Fruit fly (Drosophila melanogaster): Measurements from ENCODE around the gene trx.

The trx gene

dm6 chr3R:14296126-14296525 lies 9.4 kb upstream of the trx start:
- TF ChIP-seq Gug (GFP tag; IDR thresholded peaks at IDR 0.05): no peak
- TF ChIP-seq CG11294 (GFP tag; IDR thresholded peaks at IDR 0.05): no peak
- no peak for TF ChIP-seq Sox14 (GFP tag; optimal IDR thresholded peaks at IDR 0.05)
- TF ChIP-seq esn (GFP tag; optimal IDR thresholded peaks at IDR 0.05): no peak
- TF ChIP-seq topi (GFP tag; optimal IDR thresholded peaks at IDR 0.05): no peak
- no peak for TF ChIP-seq pdm3 (GFP tag; optimal IDR thresholded peaks at IDR 0.05)
- no peak for TF ChIP-seq dac (GFP tag; optimal IDR thresholded peaks at IDR 0.05)
- no peak for TF ChIP-seq salr (GFP tag; optimal IDR thresholded peaks at IDR 0.05)
- TF ChIP-seq Eip78C (GFP tag): no peak
- no peak for TF ChIP-seq net (GFP tag; optimal IDR thresholded peaks at IDR 0.05)
- no peak for TF ChIP-seq CG3919 (GFP tag; optimal IDR thresholded peaks at IDR 0.05)
- TF ChIP-seq CG34406 (GFP tag; optimal IDR thresholded peaks at IDR 0.05): no peak
- TF ChIP-seq Lpt (GFP tag; optimal IDR thresholded peaks at IDR 0.05): no peak
- TF ChIP-seq CG10631 (GFP tag; optimal IDR thresholded peaks at IDR 0.05): no peak
- no peak for TF ChIP-seq CG4318 (GFP tag; optimal IDR thresholded peaks at IDR 0.05)
- no peak for TF ChIP-seq vri (GFP tag; optimal IDR thresholded peaks at IDR 0.05)
- no peak for TF ChIP-seq ss (GFP tag; optimal IDR thresholded peaks at IDR 0.05)
- no peak for TF ChIP-seq CG6163 (GFP tag; IDR thresholded peaks at IDR 0.05)

- TF ChIP-seq CG8319 (GFP tag; optimal IDR thresholded peaks at IDR 0.05) (no peak), CG6808 (GFP tag; optimal IDR thresholded peaks at IDR 0.05) (no peak), Met (GFP tag; optimal IDR thresholded peaks at IDR 0.05) (no peak), CG1621 (tag; optimal IDR thresholded peaks at IDR 0.05) (no peak), lz (GFP tag; optimal IDR thresholded peaks at IDR 0.05) (no peak), fkh (GFP tag; optimal IDR thresholded peaks at IDR 0.05) (no peak), Gug (GFP tag; IDR thresholded peaks at IDR 0.05) (no peak), dsx (GFP tag; optimal IDR thresholded peaks at IDR 0.05; ENCODE audit: poor library complexity, severe bottlenecking) (no peak), OdsH (GFP tag; optimal IDR thresholded peaks at IDR 0.05) (no peak), svp (GFP tag) (peak; percentile 52), Eip78C (GFP tag) (no peak), CG15336 (GFP tag; IDR thresholded peaks at IDR 0.05) (no peak), Eip93F (GFP tag; optimal IDR thresholded peaks at IDR 0.05) (peak; percentile 82), Hr4 (GFP tag; optimal IDR thresholded peaks at IDR 0.05) (no peak), CG34406 (GFP tag; optimal IDR thresholded peaks at IDR 0.05) (no peak), CG10669 (GFP tag; optimal IDR thresholded peaks at IDR 0.05) (no peak), Hr39 (GFP tag; optimal IDR thresholded peaks at IDR 0.05) (no peak), Sox14 (GFP tag; optimal IDR thresholded peaks at IDR 0.05) (peak; percentile 14), CG6276 (GFP tag; optimal IDR thresholded peaks at IDR 0.05) (no peak), vri (GFP tag; optimal IDR thresholded peaks at IDR 0.05) (peak; percentile 62), CG3919 (GFP tag; optimal IDR thresholded peaks at IDR 0.05) (no peak), CG32006 (GFP tag; optimal IDR thresholded peaks at IDR 0.05) (no peak), CG11762 (GFP tag; optimal IDR thresholded peaks at IDR 0.05; ENCODE audit: insufficient read depth) (no peak)
These were observed 7.8 kb upstream of the trx start for dm6 chr3R:14294397-14295018.

dm6 chr3R:14292307-14292711 lies 5.6 kb upstream of the trx start:
- TF ChIP-seq cyc (GFP tag; optimal IDR thresholded peaks at IDR 0.05): peak; percentile 24
- peak; percentile 13 for TF ChIP-seq fd85E (GFP tag; optimal IDR thresholded peaks at IDR 0.05)
- no peak for TF ChIP-seq CG16779 (tag; optimal IDR thresholded peaks at IDR 0.05)
- TF ChIP-seq fd59A (GFP tag; optimal IDR thresholded peaks at IDR 0.05): peak; percentile 38
- peak; percentile 84 for TF ChIP-seq CG32006 (GFP tag; optimal IDR thresholded peaks at IDR 0.05)
- peak; percentile 35 for TF ChIP-seq lz (GFP tag; optimal IDR thresholded peaks at IDR 0.05)
- TF ChIP-seq CG6808 (GFP tag; optimal IDR thresholded peaks at IDR 0.05): peak; percentile 61
- TF ChIP-seq fkh (GFP tag; optimal IDR thresholded peaks at IDR 0.05): no peak
- peak; percentile 2 to 86 for TF ChIP-seq salr (GFP tag; optimal IDR thresholded peaks at IDR 0.05)
- TF ChIP-seq CG7368 (GFP tag; optimal IDR thresholded peaks at IDR 0.05): no peak
- peak; percentile 58 for TF ChIP-seq Met (GFP tag; optimal IDR thresholded peaks at IDR 0.05)
- peak; percentile 50; the same call in 1 of the 3 replicates for TF ChIP-seq CG8119 (GFP tag; IDR thresholded peaks at IDR 0.05)
- no peak for TF ChIP-seq CG8319 (GFP tag; optimal IDR thresholded peaks at IDR 0.05)
- TF ChIP-seq CG11762 (GFP tag; optimal IDR thresholded peaks at IDR 0.05; ENCODE audit: insufficient read depth): peak; percentile 56
- TF ChIP-seq CG31627 (GFP tag; optimal IDR thresholded peaks at IDR 0.05): peak; percentile 31
- TF ChIP-seq Hr38 (GFP tag; optimal IDR thresholded peaks at IDR 0.05): no peak
- TF ChIP-seq acj6 (GFP tag; optimal IDR thresholded peaks at IDR 0.05): peak; percentile 50
- peak; percentile 35 for TF ChIP-seq dac (GFP tag; optimal IDR thresholded peaks at IDR 0.05)
- no peak for TF ChIP-seq CG11294 (GFP tag; IDR thresholded peaks at IDR 0.05)
- peak; percentile 73 for TF ChIP-seq CG6276 (GFP tag; optimal IDR thresholded peaks at IDR 0.05)
- peak; percentile 11 for TF ChIP-seq Ets21C (GFP tag; optimal IDR thresholded peaks at IDR 0.05)
- TF ChIP-seq svp (GFP tag): peak; percentile 69
- peak; percentile 67 for TF ChIP-seq esn (GFP tag; optimal IDR thresholded peaks at IDR 0.05)
- TF ChIP-seq Lpt (GFP tag; optimal IDR thresholded peaks at IDR 0.05): peak; percentile 67
- no peak for TF ChIP-seq CG1621 (tag; optimal IDR thresholded peaks at IDR 0.05)
- TF ChIP-seq Eip93F (GFP tag; optimal IDR thresholded peaks at IDR 0.05): no peak
- TF ChIP-seq Sox102F (GFP tag; optimal IDR thresholded peaks at IDR 0.05): peak; percentile 12
